Fruit fly (Drosophila melanogaster) whole organism, embryonic: ENCODE measurements around the gene Rh2.

ENCODE experiments used
- Abd-B ChIP-seq: fragments of 200-800 bp; sonication (Bioruptor generic); optimal IDR thresholded peaks from 2 replicates; lab custom pipeline; 2018; ENCODE audit warnings: missing biosample characterization, mild to moderate bottlenecking, missing genetic modification characterization, moderate library complexity
- Atf-2 ChIP-seq: fragments of 200-800 bp; sonication (Bioruptor generic); optimal IDR thresholded peaks from 2 replicates; lab custom pipeline; 2016; ENCODE audit warnings: missing biosample characterization, missing genetic modification characterization
- CG10274 ChIP-seq: fragments of 200-800 bp; sonication (Bioruptor generic); optimal IDR thresholded peaks from 3 replicates; lab custom pipeline; 2017; ENCODE audit warnings: missing biosample characterization, mild to moderate bottlenecking, missing genetic modification characterization
- CG13123 ChIP-seq: fragments of 200-800 bp; sonication (Bioruptor generic); optimal IDR thresholded peaks from 2 replicates; lab custom pipeline; 2016; ENCODE audit warnings: missing biosample characterization, missing genetic modification characterization
- CG15696 ChIP-seq: fragments of 200-800 bp; sonication (Bioruptor generic); optimal IDR thresholded peaks from 2 replicates; lab custom pipeline; 2019; ENCODE audit warnings: missing biosample characterization, mild to moderate bottlenecking, missing genetic modification characterization, moderate library complexity
- CG16863 ChIP-seq: fragments of 200-800 bp; sonication (Bioruptor generic); optimal IDR thresholded peaks from 3 replicates; lab custom pipeline; 2016; ENCODE audit warnings: missing biosample characterization, missing genetic modification characterization
- CG17361 ChIP-seq: fragments of 200-800 bp; sonication (Bioruptor generic); IDR thresholded peaks from 3 replicates; pipeline ENCODE4 v1.3.6; 2022; ENCODE audit warnings: missing biosample characterization, missing genetic modification characterization
- CG18262 ChIP-seq: fragments of 200-800 bp; optimal IDR thresholded peaks from 3 replicates; lab custom pipeline; 2019; ENCODE audit warnings: missing biosample characterization, mild to moderate bottlenecking, missing genetic modification characterization, moderate library complexity
- CG2712 ChIP-seq: fragments of 200-800 bp; optimal IDR thresholded peaks from 3 replicates; lab custom pipeline; 2019; ENCODE audit warnings: missing biosample characterization, mild to moderate bottlenecking, missing genetic modification characterization, moderate library complexity
- CG31441 ChIP-seq: fragments of 200-800 bp; sonication (Bioruptor generic); IDR thresholded peaks from 2 replicates; pipeline ENCODE4 v1.3.6; 2022; ENCODE audit warnings: missing biosample characterization, missing genetic modification characterization
- CG3407 ChIP-seq: fragments of 200-800 bp; sonication (Bioruptor generic); optimal IDR thresholded peaks from 2 replicates; lab custom pipeline; 2018; ENCODE audit warnings: missing biosample characterization, mild to moderate bottlenecking, missing genetic modification characterization
- CG5180 ChIP-seq: fragments of 200-800 bp; sonication (Bioruptor generic); optimal IDR thresholded peaks from 3 replicates; lab custom pipeline; 2017; ENCODE audit warnings: missing biosample characterization, missing genetic modification characterization, mild to moderate bottlenecking, moderate library complexity, missing genetic modification reagents
- CG6254 ChIP-seq: fragments of 200-800 bp; sonication (Bioruptor generic); optimal IDR thresholded peaks from 3 replicates; lab custom pipeline; 2017; ENCODE audit warnings: mild to moderate bottlenecking, missing biosample characterization, missing genetic modification reagents, missing genetic modification characterization
- CoRest ChIP-seq: fragments of 200-800 bp; sonication (Bioruptor generic); optimal IDR thresholded peaks from 3 replicates; lab custom pipeline; 2018; ENCODE audit warnings: missing biosample characterization, mild to moderate bottlenecking, missing genetic modification characterization, moderate library complexity
- E2f1 ChIP-seq: fragments of 200-800 bp; sonication (Bioruptor generic); IDR thresholded peaks from 2 replicates; pipeline ENCODE4 v1.3.6; 2022; ENCODE audit warnings: missing biosample characterization, missing genetic modification characterization
- ERR ChIP-seq: fragments of 200-800 bp; sonication (Bioruptor generic); optimal IDR thresholded peaks from 2 replicates; lab custom pipeline; 2016; ENCODE audit warnings: missing biosample characterization, missing genetic modification characterization
- Ets65A ChIP-seq: fragments of 200-800 bp; sonication (Bioruptor generic); peaks from one replicate; lab custom pipeline; 2016; ENCODE audit warnings: missing biosample characterization, missing genetic modification characterization
- Fer3 ChIP-seq: fragments of 200-800 bp; sonication (Bioruptor generic); optimal IDR thresholded peaks from 2 replicates; lab custom pipeline; 2018; ENCODE audit warnings: missing biosample characterization, mild to moderate bottlenecking, missing genetic modification characterization, moderate library complexity
- Gug ChIP-seq: fragments of 200-800 bp; sonication (Bioruptor generic); IDR thresholded peaks from 4 replicates; pipeline ENCODE4 v1.3.6; 2022; ENCODE audit warnings: missing biosample characterization, missing genetic modification characterization
- Kr ChIP-seq: fragments of 200-800 bp; sonication (Bioruptor generic); optimal IDR thresholded peaks from 2 replicates; lab custom pipeline; 2017; ENCODE audit warnings: missing biosample characterization, mild to moderate bottlenecking, missing genetic modification characterization
- MTF-1 ChIP-seq: fragments of 200-800 bp; sonication (Bioruptor generic); optimal IDR thresholded peaks from 2 replicates; lab custom pipeline; 2018; ENCODE audit warnings: missing biosample characterization, mild to moderate bottlenecking, missing genetic modification characterization, borderline replicate concordance
- Max ChIP-seq: fragments of 200-800 bp; sonication (Bioruptor generic); optimal IDR thresholded peaks from 2 replicates; lab custom pipeline; 2016; ENCODE audit warnings: missing biosample characterization, mild to moderate bottlenecking, missing genetic modification characterization
- NfI ChIP-seq: fragments of 200-800 bp; sonication (Bioruptor generic); optimal IDR thresholded peaks from 3 replicates; lab custom pipeline; 2018; ENCODE audit warnings: missing biosample characterization, mild to moderate bottlenecking, missing genetic modification characterization, moderate library complexity
- Sry-β ChIP-seq: fragments of 200-800 bp; sonication (Bioruptor generic); optimal IDR thresholded peaks from 2 replicates; lab custom pipeline; 2018; ENCODE audit warnings: missing biosample characterization, mild to moderate bottlenecking, missing genetic modification characterization, moderate library complexity
- Xbp1 ChIP-seq: fragments of 200-800 bp; sonication (Bioruptor generic); optimal IDR thresholded peaks from 3 replicates; lab custom pipeline; 2016; ENCODE audit warnings: missing biosample characterization, mild to moderate bottlenecking, missing genetic modification characterization
- Xrp1 ChIP-seq: fragments of 200-800 bp; sonication (Bioruptor generic); IDR thresholded peaks from 2 replicates; pipeline ENCODE4 v1.3.6; 2022; ENCODE audit warnings: missing biosample characterization, missing genetic modification characterization
- ara ChIP-seq: fragments of 200-800 bp; sonication (Bioruptor generic); IDR thresholded peaks from 2 replicates; pipeline ENCODE4 v1.3.6; 2022; ENCODE audit warnings: missing biosample characterization, missing genetic modification characterization
- ase ChIP-seq: fragments of 200-800 bp; sonication (Bioruptor generic); IDR thresholded peaks from 3 replicates; pipeline ENCODE4 v1.3.6; 2022; ENCODE audit warnings: missing biosample characterization, missing genetic modification characterization
- chm ChIP-seq: fragments of 200-800 bp; sonication (Bioruptor generic); IDR thresholded peaks from 2 replicates; pipeline ENCODE4 v1.3.6; 2022; ENCODE audit warnings: missing biosample characterization, missing genetic modification characterization
- da ChIP-seq: fragments of 200-800 bp; sonication (Bioruptor generic); optimal IDR thresholded peaks from 2 replicates; lab custom pipeline; 2016; ENCODE audit warnings: missing biosample characterization, missing genetic modification characterization
- gce ChIP-seq: fragments of 200-800 bp; sonication (Bioruptor generic); IDR thresholded peaks from 3 replicates; pipeline ENCODE4 v1.3.6; 2022; ENCODE audit warnings: missing biosample characterization, missing genetic modification characterization
- gcm ChIP-seq: fragments of 200-800 bp; sonication (Bioruptor generic); optimal IDR thresholded peaks from 2 replicates; lab custom pipeline; 2019; ENCODE audit warnings: missing biosample characterization, mild to moderate bottlenecking, missing genetic modification characterization, moderate library complexity
- gcm2 ChIP-seq: fragments of 200-800 bp; sonication (Bioruptor generic); optimal IDR thresholded peaks from 2 replicates; lab custom pipeline; 2016; ENCODE audit warnings: missing biosample characterization, missing genetic modification characterization
- grau ChIP-seq: fragments of 200-800 bp; optimal IDR thresholded peaks from 3 replicates; lab custom pipeline; 2019; ENCODE audit warnings: missing biosample characterization, mild to moderate bottlenecking, missing genetic modification characterization, moderate library complexity
- inv ChIP-seq: fragments of 200-800 bp; sonication (Bioruptor generic); IDR thresholded peaks from 2 replicates; pipeline ENCODE4 v1.3.6; 2022; ENCODE audit warnings: missing biosample characterization, missing genetic modification characterization; ENCODE audit not compliant: partially characterized antibody
- kni ChIP-seq: fragments of 200-800 bp; sonication (Bioruptor generic); optimal IDR thresholded peaks from 3 replicates; lab custom pipeline; 2017; ENCODE audit warnings: mild to moderate bottlenecking, missing biosample characterization, missing genetic modification reagents, missing genetic modification characterization
- nerfin-1 ChIP-seq: fragments of 200-800 bp; sonication (Bioruptor generic); optimal IDR thresholded peaks from 3 replicates; lab custom pipeline; 2019; ENCODE audit warnings: missing biosample characterization, mild to moderate bottlenecking, missing genetic modification characterization, moderate library complexity
- nerfin-2 ChIP-seq: fragments of 200-800 bp; sonication (Bioruptor generic); IDR thresholded peaks from 2 replicates; pipeline ENCODE4 v1.3.6; 2022; ENCODE audit warnings: missing biosample characterization, missing genetic modification characterization; ENCODE audit not compliant: partially characterized antibody
- oc ChIP-seq: fragments of 200-800 bp; sonication (Bioruptor generic); optimal IDR thresholded peaks from 2 replicates; lab custom pipeline; 2018; ENCODE audit warnings: missing biosample characterization, mild to moderate bottlenecking, missing genetic modification characterization, moderate library complexity
- pnt ChIP-seq: fragments of 200-800 bp; sonication (Bioruptor generic); optimal IDR thresholded peaks from 3 replicates; lab custom pipeline; 2016; ENCODE audit warnings: missing biosample characterization, missing genetic modification characterization
- schlank ChIP-seq: fragments of 200-800 bp; sonication (Bioruptor generic); optimal IDR thresholded peaks from 2 replicates; lab custom pipeline; 2018; ENCODE audit warnings: missing biosample characterization, mild to moderate bottlenecking, missing genetic modification characterization
- slbo ChIP-seq: fragments of 200-800 bp; sonication (Bioruptor generic); IDR thresholded peaks from 2 replicates; pipeline ENCODE4 v1.3.6; 2022; ENCODE audit warnings: missing biosample characterization, missing genetic modification characterization
- so ChIP-seq: fragments of 200-800 bp; sonication (Bioruptor generic); IDR thresholded peaks from 3 replicates; pipeline ENCODE4 v1.3.6; 2022; ENCODE audit warnings: missing biosample characterization, missing genetic modification characterization
- sob ChIP-seq: fragments of 200-800 bp; sonication (Bioruptor generic); IDR thresholded peaks from 2 replicates; pipeline ENCODE4 v1.3.6; 2022; ENCODE audit warnings: missing biosample characterization, missing genetic modification characterization
- vfl ChIP-seq: fragments of 200-800 bp; sonication (Bioruptor generic); optimal IDR thresholded peaks from 2 replicates; lab custom pipeline; 2016; ENCODE audit warnings: missing biosample characterization, missing genetic modification characterization
- wek ChIP-seq: fragments of 200-800 bp; sonication (Bioruptor generic); optimal IDR thresholded peaks from 3 replicates; lab custom pipeline; 2018; ENCODE audit warnings: missing biosample characterization, mild to moderate bottlenecking, missing genetic modification characterization, moderate library complexity
- zen ChIP-seq: fragments of 200-800 bp; sonication (Bioruptor generic); optimal IDR thresholded peaks from 3 replicates; lab custom pipeline; 2018; ENCODE audit warnings: missing biosample characterization, mild to moderate bottlenecking, missing genetic modification characterization, moderate library complexity
- zfh1 ChIP-seq: fragments of 200-800 bp; sonication (Bioruptor generic); IDR thresholded peaks from 3 replicates; pipeline ENCODE4 v1.3.6; 2022; ENCODE audit warnings: missing biosample characterization, missing genetic modification characterization

Rh2 gene

DNA sequence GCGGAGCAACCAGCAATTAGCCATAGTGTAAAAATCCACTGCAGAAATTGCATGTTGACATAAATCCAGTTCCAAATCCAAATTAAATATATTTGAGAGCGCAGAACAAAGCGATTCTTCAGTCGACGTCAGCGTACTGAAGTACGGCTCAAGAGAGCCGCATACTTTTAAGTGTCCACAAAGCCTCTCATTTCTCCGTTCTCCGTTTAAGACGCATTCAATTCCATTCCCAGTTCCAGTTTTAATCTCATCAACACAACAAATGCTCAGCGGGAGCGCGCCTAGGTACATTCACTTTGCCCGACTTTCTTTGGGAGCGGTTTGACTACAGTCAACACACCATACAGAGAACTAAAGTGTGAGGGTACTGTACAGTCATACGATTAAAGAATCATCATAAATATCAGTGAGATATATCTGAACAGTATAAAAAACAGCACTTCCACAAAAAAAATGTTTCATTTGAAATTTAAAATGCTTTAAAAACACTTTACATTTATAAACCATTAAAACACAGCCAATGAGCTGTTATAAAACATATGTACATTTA, 13.6 kb downstream of the Rh2 start, which contains the start of gene Sgsh (continued):
- TF ChIP-seq CG6254 (GFP tag; lab: Kevin White, UChicago) (no peak), Abd-B (GFP tag; lab: Kevin White, UChicago) (no peak), CG15696 (tag; lab: Kevin White, UChicago) (no peak), CG5180 (GFP tag; lab: Kevin White, UChicago) (no peak), sob (GFP tag; lab: Robert Waterston, UW) (no peak), Xrp1 (GFP tag; lab: Robert Waterston, UW) (peak; percentile 49; the same call in 1 of the 2 replicates), chm (GFP tag; lab: Robert Waterston, UW) (no peak), grau (tag; lab: Kevin White, UChicago) (peak; percentile 87), MTF-1 (GFP tag; lab: Kevin White, UChicago) (no peak), ase (GFP tag; lab: Robert Waterston, UW) (no peak), wek (no peak), CG3407 (GFP tag; lab: Kevin White, UChicago) (no peak), CG13123 (GFP tag; lab: Kevin White, UChicago) (no peak), ara (GFP tag; lab: Robert Waterston, UW) (0 out of 2 replicates have a peak, but pooled peaks have one; percentile 19), Sry-β (GFP tag; lab: Kevin White, UChicago) (no peak), oc (peak; percentile 54), gcm2 (GFP tag; lab: Kevin White, UChicago) (no peak), nerfin-2 (GFP tag; lab: Robert Waterston, UW) (no peak), da (no peak)

DNA sequence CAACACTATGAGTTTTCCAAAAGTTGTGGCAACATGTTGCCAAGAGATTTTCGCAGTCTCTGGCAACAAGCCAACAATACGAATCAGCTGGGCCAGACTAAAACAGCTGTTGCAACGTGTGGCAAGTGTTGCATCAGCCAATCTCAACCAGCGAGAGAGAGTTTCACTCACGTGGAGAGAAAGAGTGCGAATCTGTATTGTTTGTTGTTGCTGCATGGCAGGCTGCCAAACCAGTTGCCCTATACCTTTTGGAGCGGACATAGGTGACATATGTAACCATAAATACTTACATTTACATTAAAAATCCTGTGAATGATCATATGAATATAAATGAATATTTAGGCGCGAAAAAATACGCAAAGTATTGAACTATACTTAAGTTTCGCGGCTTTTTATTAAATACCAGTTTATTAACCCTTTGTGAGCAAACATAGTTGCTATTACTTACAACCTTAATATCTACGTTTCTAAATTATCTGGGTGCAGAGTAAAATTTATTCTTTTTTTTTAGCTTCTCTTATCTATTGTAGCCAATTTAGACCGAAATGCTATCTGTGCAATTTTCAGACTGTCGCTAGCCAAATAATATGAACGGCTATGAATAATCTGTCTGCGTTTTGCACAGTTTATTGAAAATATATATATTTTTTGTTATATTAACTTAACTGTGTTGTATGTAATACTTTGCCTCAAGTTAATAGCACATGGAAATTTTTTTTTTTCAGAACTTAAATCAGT, 14.8 kb downstream of the Rh2 start:
- no peak for TF ChIP-seq schlank (tag; lab: Kevin White, UChicago)
- TF ChIP-seq Xbp1: peak; percentile 24
- no peak for TF ChIP-seq ERR (GFP tag; lab: Kevin White, UChicago)
- no peak for TF ChIP-seq pnt (GFP tag; lab: Kevin White, UChicago)
- peak; percentile 17 for TF ChIP-seq CoRest (tag; lab: Kevin White, UChicago)
- peak; percentile 3 for TF ChIP-seq zen (tag; lab: Kevin White, UChicago)
- no peak for TF ChIP-seq Ets65A (GFP tag; lab: Kevin White, UChicago)
- TF ChIP-seq slbo (GFP tag; lab: Robert Waterston, UW): 0 out of 2 replicates have a peak, but pooled peaks have one; percentile 21
- TF ChIP-seq nerfin-1 (tag; lab: Kevin White, UChicago): no peak
- TF ChIP-seq CG16863 (GFP tag; lab: Kevin White, UChicago): no peak
- TF ChIP-seq Fer3 (tag; lab: Kevin White, UChicago): no peak
- peak; percentile 94 for TF ChIP-seq CG10274
- TF ChIP-seq CG17361 (GFP tag; lab: Robert Waterston, UW): peak; percentile 75
- peak; percentile 9 for TF ChIP-seq CG2712 (tag; lab: Kevin White, UChicago)
- peak; percentile 59; the same call in 2 of the 3 replicates for TF ChIP-seq zfh1 (GFP tag; lab: Robert Waterston, UW)
- TF ChIP-seq vfl (GFP tag; lab: Kevin White, UChicago): no peak
- no peak for TF ChIP-seq Gug (GFP tag; lab: Robert Waterston, UW)
- no peak for TF ChIP-seq Atf-2
- TF ChIP-seq CG18262 (tag; lab: Kevin White, UChicago): peak; percentile 41
- no peak for TF ChIP-seq gcm (GFP tag; lab: Kevin White, UChicago)
- no peak for TF ChIP-seq inv
- no peak for TF ChIP-seq Max (GFP tag; lab: Kevin White, UChicago)
- TF ChIP-seq gce (GFP tag; lab: Robert Waterston, UW): no peak
- TF ChIP-seq E2f1: 0 out of 2 replicates have a peak, but pooled peaks have one; percentile 16
- no peak for TF ChIP-seq kni (GFP tag; lab: Kevin White, UChicago)
- no peak for TF ChIP-seq chm (GFP tag; lab: Robert Waterston, UW)
- TF ChIP-seq Kr (GFP tag; lab: Kevin White, UChicago): no peak
- TF ChIP-seq CG31441 (GFP tag; lab: Robert Waterston, UW): peak; percentile 32; the same call in 1 of the 2 replicates
- TF ChIP-seq NfI (GFP tag; lab: Kevin White, UChicago): peak; percentile 35
- TF ChIP-seq so (GFP tag; lab: Robert Waterston, UW): 0 out of 3 replicates have a peak, but pooled peaks have one; percentile 18
